Worm (Caenorhabditis elegans) whole organism, young adult: ENCODE measurements around the gene F55D10.4.

Experiments
- B0336.3 ChIP-seq: fragments of 200-800 bp; sonication (Bioruptor generic); IDR thresholded peaks from 2 replicates; pipeline ENCODE4 v1.3.6; 2022; ENCODE audit warnings: missing genetic modification characterization, missing compliant biosample characterization
- D2030.7 ChIP-seq: fragments of 200-800 bp; sonication (Bioruptor generic); IDR thresholded peaks from 2 replicates; pipeline ENCODE4 v1.3.6; 2022; ENCODE audit warnings: missing genetic modification reagents, missing genetic modification characterization, missing compliant biosample characterization
- F10E7.11 ChIP-seq: sonication (generic microtip); optimal IDR thresholded peaks from 2 replicates; lab custom pipeline; 2017; ENCODE audit warnings: mild to moderate bottlenecking, missing genetic modification characterization, moderate library complexity, missing compliant biosample characterization
- F22D6.2 ChIP-seq: sonication (generic microtip); optimal IDR thresholded peaks from 2 replicates; lab custom pipeline; 2016; ENCODE audit warnings: mild to moderate bottlenecking, missing genetic modification characterization, missing compliant biosample characterization
- F37B4.10 ChIP-seq: fragments of 200-800 bp; sonication (Bioruptor generic); IDR thresholded peaks from 2 replicates; pipeline ENCODE4 v1.3.6; 2022; ENCODE audit warnings: missing genetic modification characterization, missing compliant biosample characterization
- T26A5.8 ChIP-seq: sonication (generic microtip); optimal IDR thresholded peaks from 2 replicates; lab custom pipeline; 2016; ENCODE audit warnings: missing genetic modification characterization, missing compliant biosample characterization
- Y79H2A.3 ChIP-seq: fragments of 200-800 bp; sonication (Bioruptor generic); conservative IDR thresholded peaks from 2 replicates; pipeline ENCODE4 v1.3.6; 2022; ENCODE audit warnings: missing genetic modification reagents, missing genetic modification characterization, missing compliant biosample characterization
- aptf-2 ChIP-seq: fragments of 200-800 bp; sonication (Bioruptor generic); conservative IDR thresholded peaks from 2 replicates; pipeline ENCODE4 v1.3.6; 2022; ENCODE audit warnings: missing genetic modification reagents, missing genetic modification characterization, missing compliant biosample characterization
- aptf-3 ChIP-seq: fragments of 200-800 bp; sonication (Bioruptor generic); IDR thresholded peaks from 2 replicates; pipeline ENCODE4 v1.3.6; 2022; ENCODE audit warnings: missing genetic modification characterization, missing compliant biosample characterization
- attf-3 ChIP-seq: fragments of 200-800 bp; sonication (Bioruptor generic); conservative IDR thresholded peaks from 2 replicates; pipeline ENCODE4 v1.3.6; 2022; ENCODE audit warnings: missing genetic modification reagents, missing genetic modification characterization, missing compliant biosample characterization
- attf-5 ChIP-seq: fragments of 200-800 bp; sonication (Bioruptor generic); optimal IDR thresholded peaks from 2 replicates; lab custom pipeline; 2018; ENCODE audit warnings: mild to moderate bottlenecking, missing genetic modification characterization, missing compliant biosample characterization
- bed-1 ChIP-seq: fragments of 200-800 bp; sonication (Bioruptor generic); IDR thresholded peaks from 2 replicates; pipeline ENCODE4 v1.3.6; 2022; ENCODE audit warnings: missing genetic modification reagents, missing genetic modification characterization, missing compliant biosample characterization
- cebp-1 ChIP-seq, 2 experiments: fragments of 200-800 bp in 1 of 2; sonication (Bioruptor generic) in 1 of 2; sonication (generic microtip) in 1 of 2; IDR thresholded peaks in 1 of 2; optimal IDR thresholded peaks in 1 of 2; 2 replicates each; pipeline versions ENCODE4 v1.3.6 to Lab custom; 2017 to 2022; ENCODE audit warnings: missing compliant biosample characterization in 2 of 2, missing genetic modification characterization in 2 of 2, mild to moderate bottlenecking in 1 of 2, missing genetic modification reagents in 1 of 2, moderate library complexity in 1 of 2
- ceh-27 ChIP-seq: fragments of 200-800 bp; sonication (Bioruptor generic); optimal IDR thresholded peaks from 2 replicates; lab custom pipeline; 2018; ENCODE audit warnings: mild to moderate bottlenecking, missing genetic modification characterization, moderate library complexity, missing compliant biosample characterization
- dox-1 ChIP-seq: fragments of 200-800 bp; sonication (Bioruptor generic); IDR thresholded peaks from 2 replicates; pipeline ENCODE4 v1.3.6; 2022; ENCODE audit warnings: missing genetic modification reagents, missing genetic modification characterization, missing compliant biosample characterization
- dpl-1 ChIP-seq: fragments of 150-350 bp; optimal IDR thresholded peaks from 2 replicates; lab custom pipeline; 2014; ENCODE audit warnings: missing biosample characterization, missing genetic modification reagents, missing genetic modification characterization
- egl-18 ChIP-seq: fragments of 200-800 bp; sonication (Bioruptor generic); IDR thresholded peaks from 2 replicates; pipeline ENCODE4 v1.3.6; 2022; ENCODE audit warnings: missing genetic modification reagents, missing genetic modification characterization, missing compliant biosample characterization
- egl-44 ChIP-seq: fragments of 200-800 bp; sonication (Bioruptor generic); IDR thresholded peaks from 2 replicates; pipeline ENCODE4 v1.3.6; 2022; ENCODE audit warnings: missing genetic modification reagents, missing genetic modification characterization, missing compliant biosample characterization
- egrh-3 ChIP-seq: fragments of 200-800 bp; sonication (Bioruptor generic); IDR thresholded peaks from 2 replicates; pipeline ENCODE4 v1.3.6; 2022; ENCODE audit warnings: missing genetic modification reagents, missing genetic modification characterization, missing compliant biosample characterization
- ets-4 ChIP-seq: fragments of 200-800 bp; sonication (Bioruptor generic); optimal IDR thresholded peaks from 2 replicates; lab custom pipeline; 2018; ENCODE audit warnings: mild to moderate bottlenecking, missing genetic modification characterization, missing compliant biosample characterization
- hmg-1.2 ChIP-seq: fragments of 200-800 bp; sonication (Bioruptor generic); IDR thresholded peaks from 2 replicates; pipeline ENCODE4 v1.3.6; 2022; ENCODE audit warnings: missing genetic modification reagents, missing genetic modification characterization, missing compliant biosample characterization
- let-607 ChIP-seq, 2 experiments: fragments of 200-800 bp in 1 of 2; sonication (Bioruptor generic) in 1 of 2; sonication (generic microtip) in 1 of 2; optimal IDR thresholded peaks; 2 replicates each; lab custom pipeline; 2016 to 2018; ENCODE audit warnings: mild to moderate bottlenecking in 2 of 2, missing compliant biosample characterization in 2 of 2, missing genetic modification characterization in 2 of 2, moderate library complexity in 2 of 2, missing genotype in 1 of 2
- lin-35 ChIP-seq, 3 experiments: fragments of 150-350 bp in 2 of 3; sonication (generic microtip) in 1 of 3; optimal IDR thresholded peaks; 2 replicates each; lab custom pipeline; 2014 to 2018; ENCODE audit warnings: missing biosample characterization in 3 of 3, missing genetic modification characterization in 3 of 3, missing genetic modification reagents in 3 of 3
- madf-6 ChIP-seq: fragments of 200-800 bp; sonication (Bioruptor generic); IDR thresholded peaks from 2 replicates; pipeline ENCODE4 v1.3.6; 2022; ENCODE audit warnings: missing genetic modification reagents, missing genetic modification characterization, missing compliant biosample characterization
- mcd-1 ChIP-seq: fragments of 200-800 bp; sonication (Bioruptor generic); IDR thresholded peaks from 2 replicates; pipeline ENCODE4 v1.3.6; 2022; ENCODE audit warnings: missing genetic modification reagents, missing genetic modification characterization, missing compliant biosample characterization
- nhr-120 ChIP-seq: fragments of 200-800 bp; sonication (Bioruptor generic); IDR thresholded peaks from 2 replicates; pipeline ENCODE4 v1.3.6; 2022; ENCODE audit warnings: missing genetic modification characterization, missing compliant biosample characterization
- nhr-80 ChIP-seq: sonication (generic microtip); optimal IDR thresholded peaks from 2 replicates; lab custom pipeline; 2016; ENCODE audit warnings: missing genetic modification characterization, missing compliant biosample characterization
- pbrm-1 ChIP-seq: fragments of 200-800 bp; sonication (Bioruptor generic); IDR thresholded peaks from 2 replicates; pipeline ENCODE4 v1.3.6; 2022; ENCODE audit warnings: missing genetic modification reagents, missing genetic modification characterization, missing compliant biosample characterization
- pha-4 ChIP-seq: fragments of 150-350 bp; sonication (generic microtip); optimal IDR thresholded peaks from 2 replicates; lab custom pipeline; 2014; ENCODE audit warnings: missing biosample characterization, missing genetic modification reagents, missing genetic modification characterization
- rcor-1 ChIP-seq: fragments of 200-800 bp; sonication (Bioruptor generic); IDR thresholded peaks from 2 replicates; pipeline ENCODE4 v1.3.6; 2022; ENCODE audit warnings: missing genetic modification reagents, missing genetic modification characterization, missing compliant biosample characterization
- repo-1 ChIP-seq: sonication (generic microtip); optimal IDR thresholded peaks from 2 replicates; lab custom pipeline; 2017; ENCODE audit warnings: mild to moderate bottlenecking, missing genetic modification characterization, missing compliant biosample characterization
- sea-2 ChIP-seq: fragments of 200-800 bp; sonication (Bioruptor generic); IDR thresholded peaks from 2 replicates; pipeline ENCODE4 v1.3.6; 2022; ENCODE audit warnings: missing genetic modification characterization, missing compliant biosample characterization
- snpc-1.1 ChIP-seq: sonication (generic microtip); optimal IDR thresholded peaks from 2 replicates; lab custom pipeline; 2017; ENCODE audit warnings: missing genetic modification characterization, mild to moderate bottlenecking, missing compliant biosample characterization, antibody characterized with exemption, moderate library complexity, missing genotype, missing genetic modification reagents; ENCODE audit not compliant: insufficient read depth
- snpc-3.4 ChIP-seq: sonication (generic microtip); optimal IDR thresholded peaks from 2 replicates; lab custom pipeline; 2017; ENCODE audit warnings: missing genetic modification characterization, mild to moderate bottlenecking, missing compliant biosample characterization, antibody characterized with exemption, moderate library complexity, missing genotype, missing genetic modification reagents
- sptf-2 ChIP-seq: fragments of 200-800 bp; sonication (Bioruptor generic); optimal IDR thresholded peaks from 2 replicates; lab custom pipeline; 2018; ENCODE audit warnings: mild to moderate bottlenecking, missing genetic modification characterization, missing compliant biosample characterization
- unc-62 ChIP-seq: fragments of 150-350 bp; optimal IDR thresholded peaks from 2 replicates; lab custom pipeline; 2014; ENCODE audit warnings: missing biosample characterization, missing genetic modification reagents, missing genetic modification characterization
- zfh-2 ChIP-seq: fragments of 200-800 bp; sonication (Bioruptor generic); conservative IDR thresholded peaks from 2 replicates; pipeline ENCODE4 v1.3.6; 2022; ENCODE audit warnings: missing genetic modification reagents, missing genetic modification characterization, missing compliant biosample characterization
- ztf-22 ChIP-seq: fragments of 200-800 bp; sonication (Bioruptor generic); optimal IDR thresholded peaks from 2 replicates; lab custom pipeline; 2018; ENCODE audit warnings: mild to moderate bottlenecking, missing genetic modification characterization, moderate library complexity, missing compliant biosample characterization
- ztf-3 ChIP-seq: fragments of 200-800 bp; sonication (Bioruptor generic); optimal IDR thresholded peaks from 2 replicates; lab custom pipeline; 2018; ENCODE audit warnings: mild to moderate bottlenecking, missing genetic modification characterization, missing compliant biosample characterization

Gene F55D10.4

ce11 chrX:4700083-4700482 lies 20.4 kb downstream of the F55D10.4 start (continued):
- TF ChIP-seq ztf-22 (GFP tag; lab: Kevin White, UChicago) (peak; percentile 4), lin-35 (GFP tag; optimal IDR thresholded peaks at IDR 0.05; lab: Kevin White, UChicago) (no peak), unc-62 (GFP tag; lab: Kevin White, UChicago) (peak; percentile 75), B0336.3 (peak; percentile 14; the same call in 1 of the 2 replicates), F10E7.11 (no peak), aptf-3 (no peak), egl-44 (GFP tag; lab: Robert Waterston, UW) (no peak), madf-6 (GFP tag; lab: Robert Waterston, UW) (no peak), F37B4.10 (GFP tag; lab: Robert Waterston, UW) (no peak), T26A5.8 (tag; lab: Kevin White, UChicago) (no peak), cebp-1 (GFP tag; IDR thresholded peaks at IDR 0.05; lab: Robert Waterston, UW) (no peak), cebp-1 (tag; optimal IDR thresholded peaks at IDR 0.05; lab: Kevin White, UChicago) (peak; percentile 37), repo-1 (tag; lab: Kevin White, UChicago) (no peak)

DNA sequence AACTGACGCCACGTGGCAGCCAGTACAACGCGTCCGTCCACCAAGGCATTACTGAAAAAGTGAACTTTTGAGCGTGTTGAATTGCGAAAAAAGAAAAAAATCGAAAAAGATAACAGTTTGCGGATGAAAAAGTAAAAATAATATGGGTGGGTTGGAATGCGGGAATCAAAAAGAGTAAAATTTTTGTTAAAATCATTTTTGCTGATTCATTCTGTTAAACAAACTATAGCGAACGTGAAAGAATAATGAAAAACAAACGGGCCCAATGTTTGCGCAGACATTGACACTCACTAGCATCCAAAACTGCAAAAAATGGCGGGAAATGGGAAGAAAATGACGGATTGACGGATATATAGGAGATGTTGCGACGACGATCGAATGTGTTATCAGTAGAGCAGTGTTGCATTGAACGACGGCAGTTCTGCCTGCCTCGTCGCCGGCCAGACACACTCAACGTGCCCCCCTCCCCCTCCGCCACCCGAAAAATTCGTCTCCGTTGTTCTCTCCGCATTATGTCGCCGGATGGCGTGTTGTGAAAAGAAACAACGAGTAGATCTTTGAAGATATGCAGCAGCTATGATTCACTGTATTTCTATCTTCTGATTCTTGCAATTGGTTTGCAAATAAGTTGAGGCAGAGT lies 20.9 kb downstream of the F55D10.4 start, which contains the start of gene hyl-2:
Gene hyl-2, minus strand, starts transcription at position 51 of the 640 bp plus-strand sequence.
- TF ChIP-seq ztf-3 (GFP tag; lab: Kevin White, UChicago), result no peak
- TF ChIP-seq sea-2 (GFP tag; lab: Robert Waterston, UW), result no peak
- TF ChIP-seq egrh-3 (GFP tag; lab: Robert Waterston, UW), result peak; percentile 40
- TF ChIP-seq attf-3, result no peak
- no peak for TF ChIP-seq pha-4 (tag; lab: Kevin White, UChicago)
- TF ChIP-seq ceh-27 (GFP tag; lab: Kevin White, UChicago), result peak; percentile 66
- TF ChIP-seq cebp-1 (GFP tag; IDR thresholded peaks at IDR 0.05; lab: Robert Waterston, UW), result no peak
- TF ChIP-seq cebp-1 (tag; optimal IDR thresholded peaks at IDR 0.05; lab: Kevin White, UChicago), result peak; percentile 26
- peak; percentile 74 for TF ChIP-seq mcd-1 (GFP tag; lab: Robert Waterston, UW)
- TF ChIP-seq egl-18 (GFP tag; lab: Robert Waterston, UW), result no peak
- TF ChIP-seq aptf-2 (GFP tag; lab: Robert Waterston, UW), result no peak
- TF ChIP-seq nhr-120 (GFP tag; lab: Robert Waterston, UW), result no peak
- peak; percentile 88 for TF ChIP-seq zfh-2 (GFP tag; lab: Robert Waterston, UW)
- peak; percentile 33; the same call in 1 of the 2 replicates for TF ChIP-seq hmg-1.2 (GFP tag; lab: Robert Waterston, UW)
- TF ChIP-seq dox-1, result peak; percentile 37; the same call in 1 of the 2 replicates
- no peak for TF ChIP-seq bed-1 (GFP tag; lab: Robert Waterston, UW)
- no peak for TF ChIP-seq Y79H2A.3 (GFP tag; lab: Robert Waterston, UW)
- TF ChIP-seq let-607 (tag; optimal IDR thresholded peaks at IDR 0.05; lab: Kevin White, UChicago), result no peak
- TF ChIP-seq snpc-1.1 (tag; lab: Kevin White, UChicago), result no peak

DNA sequence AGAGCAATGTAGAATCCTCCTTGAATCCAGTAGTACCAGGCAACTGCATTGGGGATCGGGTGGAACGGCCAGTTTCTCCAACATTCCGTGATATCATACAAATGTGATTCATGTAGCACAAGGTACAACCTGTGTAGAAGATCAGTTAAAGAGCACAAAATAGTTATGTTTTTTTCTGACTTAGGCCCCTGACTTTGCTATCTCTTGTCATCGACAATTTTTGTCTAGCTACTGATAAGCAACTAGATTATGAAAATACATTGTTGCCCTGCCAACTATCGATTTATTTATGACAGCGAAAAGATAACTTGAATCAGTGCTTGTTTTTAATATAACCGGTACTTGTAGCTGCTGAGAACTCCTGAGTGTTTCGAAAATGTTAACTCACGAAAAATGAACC lies 22.2 kb downstream of the F55D10.4 start:
- TF ChIP-seq dox-1, result 0 out of 2 replicates have a peak, but pooled peaks have one; percentile 7
- TF ChIP-seq D2030.7 (GFP tag; lab: Robert Waterston, UW), result no peak
- no peak for TF ChIP-seq attf-5 (GFP tag; lab: Kevin White, UChicago)
- no peak for TF ChIP-seq sptf-2
- TF ChIP-seq pbrm-1 (GFP tag; lab: Robert Waterston, UW), result no peak
- no peak for TF ChIP-seq egl-18 (GFP tag; lab: Robert Waterston, UW)
- no peak for TF ChIP-seq ets-4 (GFP tag; lab: Kevin White, UChicago)
- no peak for TF ChIP-seq aptf-2 (GFP tag; lab: Robert Waterston, UW)
- peak; percentile 72 for TF ChIP-seq nhr-80 (tag; lab: Kevin White, UChicago)
- TF ChIP-seq F22D6.2 (tag; lab: Kevin White, UChicago), result no peak
- no peak for TF ChIP-seq ztf-22 (GFP tag; lab: Kevin White, UChicago)
- TF ChIP-seq rcor-1 (GFP tag; lab: Robert Waterston, UW), result no peak
- TF ChIP-seq dpl-1 (GFP tag; lab: Kevin White, UChicago), result no peak
- TF ChIP-seq T26A5.8 (tag; lab: Kevin White, UChicago), result no peak
- no peak for TF ChIP-seq snpc-3.4
- TF ChIP-seq egl-44 (GFP tag; lab: Robert Waterston, UW), result no peak
